Worm (Caenorhabditis elegans) whole organism, mixed stage, embryonic: ENCODE results near the gene F57G9.3.

Experiments
- mep-1 ChIP-seq: fragments of 150-350 bp; optimal IDR thresholded peaks from 2 replicates; lab custom pipeline; 2017; ENCODE audit warnings: missing biosample characterization, missing genetic modification reagents, missing genetic modification characterization, inconsistent platforms
- nhr-2 ChIP-seq: fragments of 150-350 bp; optimal IDR thresholded peaks from 2 replicates; lab custom pipeline; 2014; ENCODE audit warnings: missing biosample characterization, missing genetic modification characterization
- nhr-237 ChIP-seq: fragments of 150-350 bp; optimal IDR thresholded peaks from 2 replicates; lab custom pipeline; 2014; ENCODE audit warnings: missing biosample characterization, missing genetic modification characterization
- snpc-4 ChIP-seq: fragments of 150-350 bp; optimal IDR thresholded peaks from 2 replicates; lab custom pipeline; 2014; ENCODE audit warnings: missing biosample characterization, missing genetic modification characterization
- zip-8 ChIP-seq: fragments of 150-350 bp; optimal IDR thresholded peaks from 2 replicates; lab custom pipeline; 2014; ENCODE audit warnings: missing biosample characterization, missing genetic modification characterization

DNA sequence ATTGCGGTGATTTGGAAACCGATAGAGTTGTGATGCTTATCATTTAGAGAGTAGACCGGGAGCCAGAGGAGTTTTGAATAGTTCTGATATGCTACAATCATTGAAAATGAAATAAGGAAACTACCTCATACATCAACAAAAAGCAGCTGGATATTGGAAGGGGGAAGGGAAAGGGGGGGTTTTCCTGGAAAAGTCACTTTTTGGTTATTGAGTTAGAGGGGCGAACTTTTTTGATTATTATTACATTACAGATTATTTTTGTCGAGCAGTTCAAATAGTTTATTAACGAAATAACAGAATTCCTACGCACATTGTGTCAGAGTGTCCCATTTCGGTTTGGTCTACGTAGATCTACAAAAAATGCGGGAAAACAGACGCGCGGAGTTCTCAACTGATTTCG lies 23.2 kb downstream of the F57G9.3 start, which contains the start of gene sre-42:
- TF ChIP-seq snpc-4 (no peak), nhr-2 (tag; lab: Kevin White, UChicago) (no peak), mep-1 (no peak), nhr-237 (tag; lab: Kevin White, UChicago) (no peak), zip-8 (tag; lab: Kevin White, UChicago) (no peak)
